Worm (Caenorhabditis elegans) whole organism, L1 larva: ENCODE measurements around the gene Y9C12A.1.

Source experiments
- ama-1 ChIP-seq: fragments of 150-350 bp; optimal IDR thresholded peaks from 2 replicates; lab custom pipeline; 2014
- efl-1 ChIP-seq, 4 experiments: fragments of 150-350 bp; optimal IDR thresholded peaks in 3 of 4; peaks in 1 of 4; 1 replicate in 1 of 4; 2 replicates in 3 of 4; lab custom pipeline; 2014; ENCODE audit warnings: missing biosample characterization in 2 of 4, missing genetic modification characterization in 2 of 4, missing genetic modification reagents in 2 of 4
- unc-62 ChIP-seq: fragments of 150-350 bp; optimal IDR thresholded peaks from 2 replicates; lab custom pipeline; 2014; ENCODE audit warnings: missing biosample characterization, missing genetic modification reagents, missing genetic modification characterization

DNA sequence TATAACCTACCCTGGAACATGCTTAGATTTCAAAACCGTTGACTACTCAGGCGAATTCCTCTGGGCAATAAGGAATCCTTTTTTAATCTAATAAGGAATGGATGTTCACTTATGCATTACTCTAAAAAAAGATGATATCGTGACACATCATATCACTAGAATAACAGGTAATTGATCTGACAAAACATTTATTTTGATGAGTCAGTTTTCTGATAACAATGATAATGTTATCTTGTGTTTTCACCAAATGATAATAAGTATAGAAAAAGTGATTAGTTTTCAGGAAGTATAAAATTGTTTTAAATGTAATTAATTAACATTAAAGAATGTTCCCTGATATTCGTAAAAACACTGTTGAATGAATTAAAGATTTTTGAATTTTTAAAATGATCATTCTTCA, 46.5 kb upstream of the Y9C12A.1 start:
- TF ChIP-seq efl-1 (optimal IDR thresholded peaks at IDR 0.05; lab: Kevin White, UChicago) = no peak
- no peak for TF ChIP-seq efl-1 (GFP tag; optimal IDR thresholded peaks at IDR 0.05 in 1 of 2; lab: Kevin White, UChicago)
- no peak for TF ChIP-seq ama-1 (lab: Kevin White, UChicago)
- no peak for TF ChIP-seq unc-62 (GFP tag; lab: Kevin White, UChicago)
